Worm (Caenorhabditis elegans) whole organism, L1 larva: Measurements from ENCODE around the gene Y75B8A.7.

Experiments used
- C16A3.4 ChIP-seq: fragments of 150-350 bp; optimal IDR thresholded peaks from 2 replicates; lab custom pipeline; 2014; ENCODE audit warnings: missing biosample characterization, missing genetic modification characterization
- C34B4.2 ChIP-seq: sonication (generic microtip); optimal IDR thresholded peaks from 2 replicates; lab custom pipeline; 2017; ENCODE audit warnings: mild to moderate bottlenecking, missing genetic modification characterization, missing compliant biosample characterization
- F16B12.6 ChIP-seq: fragments of 150-350 bp; optimal IDR thresholded peaks from 2 replicates; lab custom pipeline; 2014; ENCODE audit warnings: missing biosample characterization, missing genetic modification characterization
- aly-2 ChIP-seq: fragments of 150-350 bp; optimal IDR thresholded peaks from 2 replicates; lab custom pipeline; 2014; ENCODE audit warnings: missing biosample characterization, missing genetic modification characterization
- ceh-63 ChIP-seq: fragments of 200-800 bp; sonication (Bioruptor generic); optimal IDR thresholded peaks from 2 replicates; lab custom pipeline; 2018; ENCODE audit warnings: mild to moderate bottlenecking, missing genetic modification characterization, missing compliant biosample characterization
- ceh-88 ChIP-seq: fragments of 200-800 bp; sonication (Bioruptor generic); IDR thresholded peaks from 2 replicates; pipeline ENCODE4 v1.3.6; 2022; ENCODE audit warnings: missing genetic modification characterization, missing compliant biosample characterization
- ces-1 ChIP-seq: fragments of 150-350 bp; optimal IDR thresholded peaks from 2 replicates; lab custom pipeline; 2014; ENCODE audit warnings: missing biosample characterization, missing genetic modification reagents, missing genetic modification characterization
- efl-1 ChIP-seq, 4 experiments: fragments of 150-350 bp; optimal IDR thresholded peaks in 3 of 4; peaks in 1 of 4; 1 replicate in 1 of 4; 2 replicates in 3 of 4; lab custom pipeline; 2014; ENCODE audit warnings: missing biosample characterization in 2 of 4, missing genetic modification characterization in 2 of 4, missing genetic modification reagents in 2 of 4
- efl-3 ChIP-seq: fragments of 200-800 bp; sonication (Bioruptor generic); optimal IDR thresholded peaks from 2 replicates; lab custom pipeline; 2018; ENCODE audit warnings: mild to moderate bottlenecking, missing genetic modification characterization, missing compliant biosample characterization
- egl-13 ChIP-seq: sonication (generic microtip); optimal IDR thresholded peaks from 2 replicates; lab custom pipeline; 2016; ENCODE audit warnings: missing genotype, missing genetic modification reagents, missing genetic modification characterization, missing compliant biosample characterization
- elt-2 ChIP-seq: sonication (generic microtip); optimal IDR thresholded peaks from 2 replicates; lab custom pipeline; 2016; ENCODE audit warnings: missing genetic modification characterization, mild to moderate bottlenecking, inconsistent platforms, missing compliant biosample characterization, missing genetic modification reagents
- elt-3 ChIP-seq, 6 experiments: fragments of 150-350 bp in 1 of 6; sonication (generic microtip); optimal IDR thresholded peaks; 2 replicates each; lab custom pipeline; 2017 to 2018; ENCODE audit warnings: missing biosample characterization in 6 of 6, missing genetic modification characterization in 6 of 6, inconsistent platforms in 1 of 6
- ets-5 ChIP-seq: fragments of 200-800 bp; sonication (Bioruptor generic); IDR thresholded peaks from 2 replicates; pipeline ENCODE4 v1.3.6; 2022; ENCODE audit warnings: missing genetic modification characterization, missing compliant biosample characterization
- fkh-10 ChIP-seq: sonication (generic microtip); optimal IDR thresholded peaks from 2 replicates; lab custom pipeline; 2017; ENCODE audit warnings: missing biosample characterization, missing genetic modification reagents, missing genetic modification characterization
- hpl-2 ChIP-seq: fragments of 150-350 bp; optimal IDR thresholded peaks from 2 replicates; lab custom pipeline; 2014; ENCODE audit warnings: missing biosample characterization, missing genetic modification reagents, missing genetic modification characterization
- jun-1 ChIP-seq: fragments of 150-350 bp; optimal IDR thresholded peaks from 2 replicates; lab custom pipeline; 2014; ENCODE audit warnings: missing biosample characterization, missing genetic modification reagents, missing genetic modification characterization
- mef-2 ChIP-seq: fragments of 150-350 bp; optimal IDR thresholded peaks from 2 replicates; lab custom pipeline; 2014; ENCODE audit warnings: missing biosample characterization, missing genetic modification characterization
- nhr-11 ChIP-seq: fragments of 150-350 bp; optimal IDR thresholded peaks from 2 replicates; lab custom pipeline; 2014; ENCODE audit warnings: missing biosample characterization, missing genetic modification characterization
- nhr-12 ChIP-seq: sonication (generic microtip); optimal IDR thresholded peaks from 2 replicates; lab custom pipeline; 2017; ENCODE audit warnings: missing biosample characterization, missing genetic modification characterization
- nhr-20 ChIP-seq: sonication (generic microtip); optimal IDR thresholded peaks from 2 replicates; lab custom pipeline; 2016; ENCODE audit warnings: mild to moderate bottlenecking, missing genetic modification characterization, missing compliant biosample characterization
- nhr-237 ChIP-seq: fragments of 150-350 bp; optimal IDR thresholded peaks from 2 replicates; lab custom pipeline; 2014; ENCODE audit warnings: missing biosample characterization, missing genetic modification characterization
- nhr-28 ChIP-seq: fragments of 150-350 bp; optimal IDR thresholded peaks from 2 replicates; lab custom pipeline; 2014; ENCODE audit warnings: missing biosample characterization, missing genetic modification characterization
- nhr-47 ChIP-seq: sonication (generic microtip); optimal IDR thresholded peaks from 2 replicates; lab custom pipeline; 2016; ENCODE audit warnings: mild to moderate bottlenecking, missing genetic modification characterization, moderate library complexity, missing compliant biosample characterization
- nhr-71 ChIP-seq: sonication (generic microtip); optimal IDR thresholded peaks from 2 replicates; lab custom pipeline; 2016; ENCODE audit warnings: mild to moderate bottlenecking, missing genetic modification characterization, moderate library complexity, missing compliant biosample characterization
- nhr-77 ChIP-seq: fragments of 150-350 bp; optimal IDR thresholded peaks from 2 replicates; lab custom pipeline; 2014; ENCODE audit warnings: missing biosample characterization, missing genetic modification characterization
- nhr-90 ChIP-seq: sonication (generic microtip); optimal IDR thresholded peaks from 2 replicates; lab custom pipeline; 2016; ENCODE audit warnings: mild to moderate bottlenecking, missing genetic modification characterization, missing compliant biosample characterization; ENCODE audit not compliant: poor library complexity
- sox-4 ChIP-seq: sonication (generic microtip); optimal IDR thresholded peaks from 2 replicates; lab custom pipeline; 2016; ENCODE audit warnings: missing genetic modification characterization, missing compliant biosample characterization
- sptf-1 ChIP-seq: fragments of 150-350 bp; optimal IDR thresholded peaks from 2 replicates; lab custom pipeline; 2014; ENCODE audit warnings: missing biosample characterization, missing genetic modification characterization
- sup-37 ChIP-seq: fragments of 200-800 bp; sonication (Bioruptor generic); optimal IDR thresholded peaks from 2 replicates; lab custom pipeline; 2018; ENCODE audit warnings: mild to moderate bottlenecking, missing genetic modification characterization, missing compliant biosample characterization
- swsn-7 ChIP-seq: sonication (generic microtip); optimal IDR thresholded peaks from 2 replicates; lab custom pipeline; 2016; ENCODE audit warnings: missing genetic modification characterization, missing compliant biosample characterization
- tbx-2 ChIP-seq: sonication (generic microtip); optimal IDR thresholded peaks from 2 replicates; lab custom pipeline; 2016; ENCODE audit warnings: missing genetic modification characterization, missing compliant biosample characterization
- unc-30 ChIP-seq: sonication (generic microtip); optimal IDR thresholded peaks from 2 replicates; lab custom pipeline; 2017; ENCODE audit warnings: missing biosample characterization, missing genetic modification characterization
- unc-62 ChIP-seq: fragments of 150-350 bp; optimal IDR thresholded peaks from 2 replicates; lab custom pipeline; 2014; ENCODE audit warnings: missing biosample characterization, missing genetic modification reagents, missing genetic modification characterization
- unc-86 ChIP-seq: sonication (generic microtip); optimal IDR thresholded peaks from 2 replicates; lab custom pipeline; 2016; ENCODE audit warnings: missing genetic modification characterization, missing compliant biosample characterization
- unc-98 ChIP-seq: fragments of 200-800 bp; sonication (Bioruptor generic); IDR thresholded peaks from 2 replicates; pipeline ENCODE4 v1.3.6; 2022; ENCODE audit warnings: missing genetic modification characterization, missing compliant biosample characterization
- vab-15 ChIP-seq: sonication (generic microtip); optimal IDR thresholded peaks from 2 replicates; lab custom pipeline; 2017; ENCODE audit warnings: missing genotype, mild to moderate bottlenecking, missing genetic modification characterization, missing compliant biosample characterization
- xbp-1 ChIP-seq: sonication (generic microtip); optimal IDR thresholded peaks from 2 replicates; lab custom pipeline; 2016; ENCODE audit warnings: missing genetic modification characterization, missing compliant biosample characterization
- zip-4 ChIP-seq: fragments of 200-800 bp; sonication (Bioruptor generic); optimal IDR thresholded peaks from 2 replicates; lab custom pipeline; 2018; ENCODE audit warnings: mild to moderate bottlenecking, missing genetic modification characterization, moderate library complexity, missing compliant biosample characterization
- ztf-11 ChIP-seq, 2 experiments: sonication (generic microtip); optimal IDR thresholded peaks; 2 replicates each; lab custom pipeline; 2016 to 2017; ENCODE audit warnings: missing genetic modification characterization in 2 of 2, missing biosample characterization in 1 of 2, missing compliant biosample characterization in 1 of 2
- ztf-4 ChIP-seq: fragments of 150-350 bp; optimal IDR thresholded peaks from 2 replicates; lab custom pipeline; 2014; ENCODE audit warnings: missing biosample characterization, missing genetic modification characterization

The Y75B8A.7 gene

ce11 chrIII:12155759-12156158, 3.1 kb downstream of the Y75B8A.7 start:
- no peak for TF ChIP-seq nhr-20
- no peak for TF ChIP-seq nhr-237
- TF ChIP-seq jun-1: no peak
- no peak for TF ChIP-seq sptf-1 (tag; lab: Kevin White, UChicago)
- TF ChIP-seq C16A3.4 (tag; lab: Kevin White, UChicago): no peak
- TF ChIP-seq unc-86: no peak
- TF ChIP-seq ceh-88 (GFP tag; lab: Robert Waterston, UW): no peak
- TF ChIP-seq nhr-28: no peak
- no peak for TF ChIP-seq ztf-11 (tag; optimal IDR thresholded peaks at IDR 0.05; lab: Kevin White, UChicago)
- TF ChIP-seq swsn-7: no peak
- TF ChIP-seq mef-2 (tag; lab: Kevin White, UChicago): no peak
- no peak for TF ChIP-seq sox-4 (tag; lab: Kevin White, UChicago)
- no peak for TF ChIP-seq fkh-10
- TF ChIP-seq nhr-71: no peak
- no peak for TF ChIP-seq sup-37 (GFP tag; lab: Kevin White, UChicago)
- no peak for TF ChIP-seq ets-5 (GFP tag; lab: Robert Waterston, UW)
- TF ChIP-seq F16B12.6 (tag; lab: Kevin White, UChicago): no peak
- no peak for TF ChIP-seq nhr-11 (tag; lab: Kevin White, UChicago)
- no peak for TF ChIP-seq elt-2 (tag; lab: Kevin White, UChicago)

ce11 chrIII:12156582-12156981, 3.9 kb downstream of the Y75B8A.7 start:
- TF ChIP-seq nhr-90 (tag; lab: Kevin White, UChicago) (no peak), efl-1 (optimal IDR thresholded peaks at IDR 0.05; lab: Kevin White, UChicago) (no peak), efl-1 (GFP tag; optimal IDR thresholded peaks at IDR 0.05 in 1 of 2; lab: Kevin White, UChicago) (peak in 1 of 2 experiments; percentile 6)
- TF ChIP-seq, all 84 proteins: peak for 1

- TF ChIP-seq vab-15 (tag; lab: Kevin White, UChicago) (no peak), nhr-237 (no peak), swsn-7 (no peak), ceh-63 (no peak), nhr-11 (tag; lab: Kevin White, UChicago) (no peak), unc-98 (no peak), nhr-90 (tag; lab: Kevin White, UChicago) (no peak), zip-4 (GFP tag; lab: Kevin White, UChicago) (no peak), ztf-4 (tag; lab: Kevin White, UChicago) (no peak), ceh-88 (GFP tag; lab: Robert Waterston, UW) (no peak)
- TF ChIP-seq, all 84 proteins: peak for 0
Observed at ce11 chrIII:12157576-12157975, 4.9 kb downstream of the Y75B8A.7 start.

- no peak for TF ChIP-seq xbp-1
- no peak for TF ChIP-seq egl-13
- TF ChIP-seq C16A3.4 (tag; lab: Kevin White, UChicago): no peak
- no peak for TF ChIP-seq unc-30 (tag; lab: Kevin White, UChicago)
- TF ChIP-seq C34B4.2: no peak
Observed at ce11 chrIII:12159208-12159607, 6.5 kb downstream of the Y75B8A.7 start.

- TF ChIP-seq nhr-71: no peak
Observed at ce11 chrIII:12160458-12160857, 7.8 kb downstream of the Y75B8A.7 start, which contains the start of gene Y75B8A.8. Gene Y75B8A.8, plus strand, starts transcription at chrIII:12160758.

- TF ChIP-seq hpl-2 (GFP tag; lab: Kevin White, UChicago) (no peak), fkh-10 (no peak), sup-37 (GFP tag; lab: Kevin White, UChicago) (no peak), nhr-47 (tag; lab: Kevin White, UChicago) (no peak), aly-2 (tag; lab: Kevin White, UChicago) (no peak), nhr-12 (tag; lab: Kevin White, UChicago) (no peak), nhr-90 (tag; lab: Kevin White, UChicago) (no peak), elt-3 (tag; optimal IDR thresholded peaks at IDR 0.05; lab: Kevin White, UChicago) (no peak), tbx-2 (tag; lab: Kevin White, UChicago) (no peak), ces-1 (GFP tag; lab: Kevin White, UChicago) (no peak), nhr-237 (no peak), efl-3 (no peak), nhr-20 (no peak), nhr-77 (tag; lab: Kevin White, UChicago) (no peak), unc-62 (GFP tag; lab: Kevin White, UChicago) (no peak)
Observed at ce11 chrIII:12160929-12161328, 8.2 kb downstream of the Y75B8A.7 start.
